Worm (Caenorhabditis elegans) whole organism, L2 larva: ENCODE measurements around the gene best-21.

Experiments used
- Y55F3AM.14 ChIP-seq: fragments of 200-800 bp; sonication (Bioruptor generic); optimal IDR thresholded peaks from 2 replicates; lab custom pipeline; 2018; ENCODE audit warnings: mild to moderate bottlenecking, missing genetic modification characterization, missing compliant biosample characterization
- ZK546.5 ChIP-seq: sonication (generic microtip); optimal IDR thresholded peaks from 2 replicates; lab custom pipeline; 2017; ENCODE audit warnings: missing biosample characterization, missing genetic modification characterization
- alr-1 ChIP-seq: fragments of 150-350 bp; optimal IDR thresholded peaks from 2 replicates; lab custom pipeline; 2014; ENCODE audit warnings: missing biosample characterization, missing genetic modification characterization
- ama-1 ChIP-seq: fragments of 150-350 bp; optimal IDR thresholded peaks from 2 replicates; lab custom pipeline; 2018; ENCODE audit warnings: inconsistent platforms
- egl-27 ChIP-seq: sonication (generic microtip); optimal IDR thresholded peaks from 3 replicates; lab custom pipeline; 2017; ENCODE audit warnings: missing biosample characterization, missing genetic modification reagents, missing genetic modification characterization
- fos-1 ChIP-seq: fragments of 150-350 bp; optimal IDR thresholded peaks from 2 replicates; lab custom pipeline; 2014; ENCODE audit warnings: missing biosample characterization, missing genetic modification characterization
- lin-39 ChIP-seq: fragments of 150-350 bp; optimal IDR thresholded peaks from 2 replicates; lab custom pipeline; 2014; ENCODE audit warnings: missing biosample characterization, missing genetic modification reagents, missing genetic modification characterization
- nhr-11 ChIP-seq: fragments of 150-350 bp; optimal IDR thresholded peaks from 2 replicates; lab custom pipeline; 2014; ENCODE audit warnings: missing biosample characterization, missing genetic modification characterization
- nhr-21 ChIP-seq: fragments of 150-350 bp; optimal IDR thresholded peaks from 2 replicates; lab custom pipeline; 2014; ENCODE audit warnings: missing biosample characterization, missing genetic modification characterization
- unc-62 ChIP-seq: fragments of 150-350 bp; optimal IDR thresholded peaks from 2 replicates; lab custom pipeline; 2014; ENCODE audit warnings: missing biosample characterization, missing genetic modification reagents, missing genetic modification characterization
- ztf-1 ChIP-seq: fragments of 200-800 bp; sonication (Bioruptor generic); conservative IDR thresholded peaks from 2 replicates; pipeline ENCODE4 v1.3.6; 2022; ENCODE audit warnings: missing genetic modification characterization, missing compliant biosample characterization

best-21 gene

ce11 chrIV:15328092-15328491, 25.8 kb downstream of the best-21 start, which contains the start of gene tbx-40:
TSS of gene tbx-40 (minus strand) at chrIV:15328192.
- no peak for TF ChIP-seq nhr-11 (tag; lab: Kevin White, UChicago)
- no peak for TF ChIP-seq alr-1 (tag; lab: Kevin White, UChicago)
- no peak for TF ChIP-seq ZK546.5
- no peak for TF ChIP-seq fos-1 (tag; lab: Kevin White, UChicago)
- TF ChIP-seq unc-62 = no peak
- TF ChIP-seq nhr-21 (tag; lab: Kevin White, UChicago) = no peak

DNA sequence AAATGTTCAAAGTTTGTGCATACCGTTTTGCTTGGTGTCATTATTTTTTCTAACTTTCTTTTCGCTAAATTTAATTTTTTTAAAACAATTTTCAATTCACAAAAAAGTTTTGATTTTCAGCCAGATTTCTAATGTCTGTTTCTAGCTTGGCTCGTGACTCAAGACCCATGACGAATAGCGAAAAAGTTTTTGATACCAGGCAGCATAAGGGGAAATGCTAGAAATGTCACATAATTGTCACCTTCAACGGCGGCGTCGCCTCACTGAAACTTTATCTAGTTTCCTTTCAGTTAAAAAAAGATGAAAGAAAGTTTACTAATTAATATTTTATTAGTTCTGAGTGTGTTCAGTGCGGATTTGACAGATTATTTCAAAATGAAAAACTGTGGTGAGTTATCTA, 34.5 kb downstream of the best-21 start, which contains the start of gene irld-59:
Gene irld-59 (plus strand): TSS at position 301 of the 400 bp plus-strand sequence.
- TF ChIP-seq unc-62 (no peak), egl-27 (tag; lab: Kevin White, UChicago) (no peak), ztf-1 (GFP tag; lab: Robert Waterston, UW) (no peak), Y55F3AM.14 (GFP tag; lab: Kevin White, UChicago) (no peak), ama-1 (lab: Kevin White, UChicago) (no peak), lin-39 (no peak)
